Worm (Caenorhabditis elegans): Measurements from ENCODE around the gene mtrr-1.

The mtrr-1 gene

ce11 chrII:9242804-9243203 lies 43.0 kb upstream of the mtrr-1 start:
- TF ChIP-seq ztf-4 (tag; optimal IDR thresholded peaks at IDR 0.05) (no peak), fos-1 (tag; optimal IDR thresholded peaks at IDR 0.05) (peak; percentile 5), unc-55 (GFP tag; optimal IDR thresholded peaks at IDR 0.05) (no peak), F13H6.1 (tag; optimal IDR thresholded peaks at IDR 0.05) (no peak), elt-3 (tag; optimal IDR thresholded peaks at IDR 0.05) (no peak), nhr-77 (tag; optimal IDR thresholded peaks at IDR 0.05) (no peak), sma-3 (GFP tag; optimal IDR thresholded peaks at IDR 0.05) (no peak), ama-1 (optimal IDR thresholded peaks at IDR 0.05) (peak; percentile 9), alr-1 (tag; optimal IDR thresholded peaks at IDR 0.05) (no peak), skn-1 (tag; optimal IDR thresholded peaks at IDR 0.05) (no peak), dmd-4 (tag; optimal IDR thresholded peaks at IDR 0.05) (no peak), nhr-237 (tag; optimal IDR thresholded peaks at IDR 0.05) (no peak), ceh-16 (tag; optimal IDR thresholded peaks at IDR 0.05) (no peak), lin-39 (tag; optimal IDR thresholded peaks at IDR 0.05) (no peak), ceh-82 (tag; optimal IDR thresholded peaks at IDR 0.05) (no peak), blmp-1 (tag; optimal IDR thresholded peaks at IDR 0.05; ENCODE audit: insufficient read depth) (no peak), nhr-10 (tag; optimal IDR thresholded peaks at IDR 0.05) (no peak), nhr-25 (tag; optimal IDR thresholded peaks at IDR 0.05) (peak; percentile 46), elt-1 (tag; optimal IDR thresholded peaks at IDR 0.05) (no peak), mab-5 (tag; optimal IDR thresholded peaks at IDR 0.05) (peak; percentile 32), C34F6.9 (tag; optimal IDR thresholded peaks at IDR 0.05) (peak; percentile 63), egl-27 (tag; optimal IDR thresholded peaks at IDR 0.05) (no peak), zag-1 (tag; optimal IDR thresholded peaks at IDR 0.05) (no peak), sem-4 (tag; optimal IDR thresholded peaks at IDR 0.05) (peak; percentile 30), mdl-1 (tag; optimal IDR thresholded peaks at IDR 0.05) (no peak), nhr-11 (tag; optimal IDR thresholded peaks at IDR 0.05) (no peak), nhr-23 (tag; optimal IDR thresholded peaks at IDR 0.05) (no peak), nhr-21 (tag; optimal IDR thresholded peaks at IDR 0.05) (peak; percentile 31), unc-62 (GFP tag; optimal IDR thresholded peaks at IDR 0.05) (no peak), unc-39 (tag; optimal IDR thresholded peaks at IDR 0.05) (no peak), gmeb-1 (tag; optimal IDR thresholded peaks at IDR 0.05) (peak; percentile 84), nhr-6 (tag; optimal IDR thresholded peaks at IDR 0.05) (no peak), crh-2 (tag; optimal IDR thresholded peaks at IDR 0.05) (peak; percentile 65), nhr-129 (tag; optimal IDR thresholded peaks at IDR 0.05) (peak; percentile 59), ZK546.5 (tag; optimal IDR thresholded peaks at IDR 0.05) (no peak), R02D3.7 (tag; optimal IDR thresholded peaks at IDR 0.05) (peak; percentile 91), Y55F3AM.14 (GFP tag; optimal IDR thresholded peaks at IDR 0.05) (no peak), ztf-11 (tag; optimal IDR thresholded peaks at IDR 0.05) (no peak), peb-1 (tag; optimal IDR thresholded peaks at IDR 0.05) (no peak), ztf-1 (GFP tag; conservative IDR thresholded peaks at IDR 0.05) (no peak), snpc-4 (tag; optimal IDR thresholded peaks at IDR 0.05) (peak; percentile 5), aly-2 (tag; optimal IDR thresholded peaks at IDR 0.05) (no peak), mbf-1 (tag; optimal IDR thresholded peaks at IDR 0.05) (no peak), lin-13 (GFP tag; optimal IDR thresholded peaks at IDR 0.05) (peak; percentile 35), lsy-2 (tag; optimal IDR thresholded peaks at IDR 0.05) (peak in 1 of 2 experiments; percentile 78), nhr-12 (tag; optimal IDR thresholded peaks at IDR 0.05) (no peak), sma-9 (GFP tag; optimal IDR thresholded peaks at IDR 0.05) (no peak), sma-9 (tag; optimal IDR thresholded peaks at IDR 0.05) (no peak), lin-11 (tag; optimal IDR thresholded peaks at IDR 0.05) (no peak)

Measured in whole organism, L2 larva.